Fruit fly (Drosophila melanogaster) whole organism, embryonic: ENCODE results near the gene TTLL6B.

Experiments
- Ada2b ChIP-seq: fragments of 200-800 bp; sonication (Bioruptor generic); IDR thresholded peaks from 2 replicates; pipeline ENCODE4 v1.3.6; 2022; ENCODE audit warnings: missing biosample characterization, missing genetic modification characterization
- CG10654 ChIP-seq: fragments of 200-800 bp; sonication (Bioruptor generic); optimal IDR thresholded peaks from 2 replicates; lab custom pipeline; 2016; ENCODE audit warnings: missing biosample characterization, missing genetic modification characterization
- CG11093 ChIP-seq: fragments of 200-800 bp; sonication (Bioruptor generic); IDR thresholded peaks from 3 replicates; pipeline ENCODE4 v1.3.6; 2022; ENCODE audit warnings: missing biosample characterization, missing genetic modification characterization
- CG12236 ChIP-seq: fragments of 200-800 bp; sonication (Bioruptor generic); optimal IDR thresholded peaks from 2 replicates; lab custom pipeline; 2016; ENCODE audit warnings: missing biosample characterization, missing genetic modification characterization
- CG12744 ChIP-seq: fragments of 200-800 bp; sonication (Bioruptor generic); optimal IDR thresholded peaks from 2 replicates; lab custom pipeline; 2016; ENCODE audit warnings: missing biosample characterization, missing genetic modification characterization
- CG14710 ChIP-seq: fragments of 200-800 bp; sonication (Bioruptor generic); optimal IDR thresholded peaks from 3 replicates; lab custom pipeline; 2019; ENCODE audit warnings: missing biosample characterization, mild to moderate bottlenecking, missing genetic modification characterization, moderate library complexity
- CG1529 ChIP-seq: fragments of 200-800 bp; sonication (Bioruptor generic); optimal IDR thresholded peaks from 3 replicates; lab custom pipeline; 2018; ENCODE audit warnings: missing biosample characterization, missing genetic modification characterization
- CG15479 ChIP-seq: fragments of 200-800 bp; sonication (Bioruptor generic); optimal IDR thresholded peaks from 3 replicates; lab custom pipeline; 2019; ENCODE audit warnings: missing biosample characterization, mild to moderate bottlenecking, missing genetic modification characterization, moderate library complexity
- CG15514 ChIP-seq: fragments of 200-800 bp; sonication (Bioruptor generic); optimal IDR thresholded peaks from 3 replicates; lab custom pipeline; 2017; ENCODE audit warnings: missing biosample characterization, missing genetic modification characterization, mild to moderate bottlenecking, moderate library complexity, missing genetic modification reagents
- CG16815 ChIP-seq: fragments of 200-800 bp; sonication (Bioruptor generic); optimal IDR thresholded peaks from 3 replicates; lab custom pipeline; 2017; ENCODE audit warnings: missing biosample characterization, mild to moderate bottlenecking, missing genetic modification characterization
- CG17361 ChIP-seq: fragments of 200-800 bp; sonication (Bioruptor generic); IDR thresholded peaks from 3 replicates; pipeline ENCODE4 v1.3.6; 2022; ENCODE audit warnings: missing biosample characterization, missing genetic modification characterization
- CG17912 ChIP-seq: fragments of 200-800 bp; sonication (Bioruptor generic); optimal IDR thresholded peaks from 2 replicates; lab custom pipeline; 2018; ENCODE audit warnings: missing biosample characterization, mild to moderate bottlenecking, missing genetic modification characterization
- CG3726 ChIP-seq: fragments of 200-800 bp; sonication (Bioruptor generic); IDR thresholded peaks from 3 replicates; pipeline ENCODE4, ENCODE4 v1.3.6; 2022; ENCODE audit warnings: missing biosample characterization, missing genetic modification characterization
- CG42726 ChIP-seq: fragments of 200-800 bp; sonication (Bioruptor generic); IDR thresholded peaks from 2 replicates; pipeline ENCODE4 v1.3.6; 2022; ENCODE audit warnings: missing biosample characterization, missing genetic modification characterization; ENCODE audit not compliant: partially characterized antibody
- CG4360 ChIP-seq: fragments of 200-800 bp; sonication (Bioruptor generic); IDR thresholded peaks from 2 replicates; pipeline ENCODE4 v1.3.6; 2022; ENCODE audit warnings: missing biosample characterization, missing genetic modification characterization
- CG43689 ChIP-seq: fragments of 200-800 bp; sonication (Bioruptor generic); IDR thresholded peaks from 2 replicates; pipeline ENCODE4 v1.3.6; 2022; ENCODE audit warnings: missing biosample characterization, missing genetic modification characterization
- CG8359 ChIP-seq: fragments of 200-800 bp; sonication (Bioruptor generic); optimal IDR thresholded peaks from 2 replicates; lab custom pipeline; 2017; ENCODE audit warnings: missing biosample characterization, mild to moderate bottlenecking, missing genetic modification characterization, borderline replicate concordance
- CoRest ChIP-seq: fragments of 200-800 bp; sonication (Bioruptor generic); optimal IDR thresholded peaks from 3 replicates; lab custom pipeline; 2018; ENCODE audit warnings: missing biosample characterization, mild to moderate bottlenecking, missing genetic modification characterization, moderate library complexity
- D19A ChIP-seq: fragments of 200-800 bp; optimal IDR thresholded peaks from 3 replicates; lab custom pipeline; 2019; ENCODE audit warnings: missing biosample characterization, mild to moderate bottlenecking, missing genetic modification characterization, moderate library complexity
- Drgx ChIP-seq: fragments of 200-800 bp; sonication (Bioruptor generic); IDR thresholded peaks from 2 replicates; pipeline ENCODE4 v1.3.6; 2022; ENCODE audit warnings: missing biosample characterization, missing genetic modification characterization
- E2f1 ChIP-seq: fragments of 200-800 bp; sonication (Bioruptor generic); IDR thresholded peaks from 2 replicates; pipeline ENCODE4 v1.3.6; 2022; ENCODE audit warnings: missing biosample characterization, missing genetic modification characterization
- Fer1 ChIP-seq: fragments of 200-800 bp; sonication (Bioruptor generic); optimal IDR thresholded peaks from 2 replicates; lab custom pipeline; 2017; ENCODE audit warnings: missing biosample characterization, mild to moderate bottlenecking, missing genetic modification characterization
- Fer3 ChIP-seq: fragments of 200-800 bp; sonication (Bioruptor generic); optimal IDR thresholded peaks from 2 replicates; lab custom pipeline; 2018; ENCODE audit warnings: missing biosample characterization, mild to moderate bottlenecking, missing genetic modification characterization, moderate library complexity
- H15 ChIP-seq: fragments of 200-800 bp; sonication (Bioruptor generic); IDR thresholded peaks from 3 replicates; pipeline ENCODE4 v1.3.6; 2022; ENCODE audit warnings: missing biosample characterization, missing genetic modification characterization
- HLH3B ChIP-seq: fragments of 200-800 bp; sonication (Bioruptor generic); IDR thresholded peaks from 2 replicates; pipeline ENCODE4 v1.3.6; 2022; ENCODE audit warnings: missing biosample characterization, missing genetic modification characterization
- MBD-R2 ChIP-seq: fragments of 200-800 bp; sonication (Bioruptor generic); IDR thresholded peaks from 2 replicates; pipeline ENCODE4 v1.3.6; 2022; ENCODE audit warnings: missing biosample characterization, missing genetic modification characterization
- Med ChIP-seq: fragments of 200-800 bp; sonication (Bioruptor generic); peaks from one replicate; lab custom pipeline; 2016; ENCODE audit warnings: missing biosample characterization, missing genetic modification characterization, mild to moderate bottlenecking, inconsistent platforms, moderate library complexity
- Mrtf ChIP-seq: fragments of 200-800 bp; sonication (Bioruptor generic); IDR thresholded peaks from 3 replicates; pipeline ENCODE4 v1.3.6; 2022; ENCODE audit warnings: missing biosample characterization, missing genetic modification characterization
- Tbp ChIP-seq: fragments of >200 bp; optimal IDR thresholded peaks from 2 replicates; lab custom pipeline; 2018; ENCODE audit warnings: missing biosample characterization, missing genetic modification characterization
- abd-A ChIP-seq: fragments of 200-800 bp; sonication (Bioruptor generic); optimal IDR thresholded peaks from 3 replicates; lab custom pipeline; 2019; ENCODE audit warnings: missing biosample characterization, mild to moderate bottlenecking, missing genetic modification characterization, moderate library complexity
- al ChIP-seq: fragments of 200-800 bp; sonication (Bioruptor generic); IDR thresholded peaks from 2 replicates; pipeline ENCODE4 v1.3.6; 2022; ENCODE audit warnings: missing biosample characterization, missing genetic modification characterization
- chinmo ChIP-seq: fragments of 200-800 bp; sonication (Bioruptor generic); IDR thresholded peaks from 4 replicates; pipeline ENCODE4 v1.3.6; 2022; ENCODE audit warnings: missing biosample characterization, missing genetic modification characterization; ENCODE audit not compliant: partially characterized antibody
- esg ChIP-seq: fragments of 200-800 bp; sonication (Bioruptor generic); conservative IDR thresholded peaks from 2 replicates; pipeline ENCODE4 v1.3.6; 2022; ENCODE audit warnings: missing biosample characterization, missing genetic modification characterization
- gro ChIP-seq: fragments of 200-800 bp; sonication (Bioruptor generic); optimal IDR thresholded peaks from 2 replicates; lab custom pipeline; 2016; ENCODE audit warnings: missing biosample characterization, missing genetic modification characterization
- inv ChIP-seq: fragments of 200-800 bp; sonication (Bioruptor generic); IDR thresholded peaks from 2 replicates; pipeline ENCODE4 v1.3.6; 2022; ENCODE audit warnings: missing biosample characterization, missing genetic modification characterization; ENCODE audit not compliant: partially characterized antibody
- jigr1 ChIP-seq: fragments of 200-800 bp; sonication (Bioruptor generic); IDR thresholded peaks from 3 replicates; pipeline ENCODE4 v1.3.6; 2022; ENCODE audit warnings: missing biosample characterization, missing genetic modification characterization
- jing ChIP-seq: fragments of 200-800 bp; sonication (Bioruptor generic); optimal IDR thresholded peaks from 2 replicates; lab custom pipeline; 2018; ENCODE audit warnings: missing biosample characterization, mild to moderate bottlenecking, missing genetic modification characterization
- prd ChIP-seq, 3 experiments: fragments of >200 bp in 2 of 3; fragments of 200-800 bp in 1 of 3; sonication (Bioruptor generic) in 1 of 3; optimal IDR thresholded peaks in 2 of 3; IDR thresholded peaks in 1 of 3; 2 replicates in 2 of 3; 3 replicates in 1 of 3; pipeline versions ENCODE4 v1.3.6 to Lab custom; 2017 to 2022; ENCODE audit warnings: missing biosample characterization in 1 of 3, missing genetic modification characterization in 1 of 3
- pros ChIP-seq: fragments of 200-800 bp; sonication (Bioruptor generic); optimal IDR thresholded peaks from 3 replicates; lab custom pipeline; 2019; ENCODE audit warnings: missing biosample characterization, mild to moderate bottlenecking, missing genetic modification characterization, moderate library complexity
- sens ChIP-seq: fragments of 200-800 bp; sonication (Bioruptor generic); peaks from one replicate; lab custom pipeline; 2016; ENCODE audit warnings: missing biosample characterization, missing genetic modification characterization
- tin ChIP-seq: fragments of 200-800 bp; sonication (Bioruptor generic); optimal IDR thresholded peaks from 3 replicates; lab custom pipeline; 2016; ENCODE audit warnings: missing biosample characterization, missing genetic modification characterization
- unc-4 ChIP-seq: fragments of 200-800 bp; sonication (Bioruptor generic); IDR thresholded peaks from 2 replicates; pipeline ENCODE4 v1.3.6; 2022; ENCODE audit warnings: missing biosample characterization, missing genetic modification characterization; ENCODE audit not compliant: partially characterized antibody
- vvl ChIP-seq: fragments of 200-800 bp; sonication (Bioruptor generic); IDR thresholded peaks from 2 replicates; pipeline ENCODE4 v1.3.6; 2022; ENCODE audit warnings: missing biosample characterization, missing genetic modification characterization

The TTLL6B gene

DNA sequence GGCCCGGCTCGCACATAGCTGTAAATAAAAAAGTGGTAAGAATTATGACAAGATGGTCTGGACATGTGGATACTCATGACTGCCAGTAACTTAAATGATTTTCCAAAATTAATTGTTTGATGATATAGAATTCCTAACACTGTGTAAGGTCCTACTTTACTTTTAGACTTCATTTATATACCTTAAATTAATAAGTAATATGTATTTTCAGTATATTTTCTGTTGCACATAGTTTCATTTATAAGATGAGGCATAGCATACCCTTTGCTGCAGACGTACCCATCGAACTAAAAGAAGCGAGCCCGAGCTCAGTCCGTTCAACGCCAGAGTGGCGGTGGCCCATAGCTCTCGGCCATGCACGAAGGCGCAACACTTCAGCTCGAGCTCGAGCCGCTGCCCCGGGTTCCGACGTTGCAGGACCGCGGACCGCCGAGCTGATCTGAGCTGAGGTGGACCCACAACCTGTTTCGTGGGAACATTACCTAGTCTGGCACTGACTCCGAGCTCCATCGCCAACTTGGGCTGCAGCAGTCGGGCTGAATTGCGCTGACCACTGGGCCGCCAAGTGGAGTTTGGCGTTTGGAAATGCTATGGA, 33.2 kb downstream of the TTLL6B start (continued):
- TF ChIP-seq jigr1 (GFP tag; lab: Robert Waterston, UW) = no peak

DNA sequence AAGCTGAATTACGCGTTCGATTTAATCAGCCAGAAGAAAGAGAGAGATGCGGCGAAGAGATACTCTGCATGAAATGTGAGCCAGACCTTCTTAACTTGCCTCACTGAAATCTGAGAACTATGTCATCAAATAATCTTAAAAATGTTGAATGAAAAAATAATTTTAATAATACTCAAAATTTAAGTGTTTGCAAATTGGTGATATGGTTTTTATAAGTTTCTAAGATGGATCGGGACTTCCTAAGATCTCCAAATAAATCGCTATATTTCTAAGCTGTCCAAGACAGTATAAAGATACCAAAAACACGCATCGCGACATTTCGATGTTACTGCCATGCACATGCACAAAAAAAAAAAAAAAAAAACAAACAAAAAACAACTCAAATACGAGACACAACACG, 35.9 kb downstream of the TTLL6B start:
- no peak for TF ChIP-seq CG15514 (GFP tag; lab: Kevin White, UChicago)
- no peak for TF ChIP-seq CG11093 (GFP tag; lab: Robert Waterston, UW)
- TF ChIP-seq D19A (tag; lab: Kevin White, UChicago) = peak; percentile 3

DNA sequence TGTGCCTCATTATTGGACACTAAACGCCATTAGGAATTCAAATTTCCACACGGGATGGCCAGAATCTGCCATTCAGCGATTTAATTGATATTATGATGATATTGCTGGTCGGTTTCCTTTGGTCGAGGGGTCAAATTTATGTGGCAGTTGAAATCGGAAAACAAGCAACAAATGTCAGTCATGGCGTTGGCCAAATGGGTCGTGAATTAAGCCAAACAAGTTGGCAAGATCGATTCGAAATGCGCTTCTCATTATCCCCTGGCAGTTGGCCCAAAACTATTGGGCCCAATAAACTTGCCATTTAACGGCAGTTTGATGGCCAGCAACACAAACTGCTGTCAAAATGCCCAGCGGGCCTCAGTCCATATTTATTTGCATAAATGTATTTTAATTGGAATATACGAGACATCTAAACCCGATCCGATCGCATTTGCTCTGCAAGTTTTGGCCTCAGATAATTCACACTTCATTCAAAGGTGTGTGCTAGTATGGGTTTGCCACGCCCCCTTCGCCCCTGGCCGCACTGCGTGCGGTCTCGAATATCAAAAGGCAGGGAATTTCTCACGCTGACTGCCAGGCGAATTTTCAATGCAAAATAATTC, 37.7 kb downstream of the TTLL6B start:
- TF ChIP-seq tin (GFP tag; lab: Kevin White, UChicago) (no peak), CG17361 (GFP tag; lab: Robert Waterston, UW) (no peak), MBD-R2 (GFP tag; lab: Robert Waterston, UW) (no peak), CoRest (no peak), chinmo (0 out of 4 replicates have a peak, but pooled peaks have one; percentile 62), vvl (GFP tag; lab: Robert Waterston, UW) (peak; percentile 63), CG12744 (no peak), CG3726 (0 out of 3 replicates have a peak, but pooled peaks have one; percentile 23), inv (GFP tag; lab: Robert Waterston, UW) (no peak), gro (GFP tag; lab: Kevin White, UChicago) (peak; percentile 28), abd-A (peak; percentile 96), Mrtf (GFP tag; lab: Robert Waterston, UW) (no peak)
- TF ChIP-seq, all 482 proteins: peak for 5

- TF ChIP-seq CG16815 (GFP tag; lab: Kevin White, UChicago) = no peak
- TF ChIP-seq al (GFP tag; lab: Robert Waterston, UW) = no peak
- TF ChIP-seq CG15479 (GFP tag; lab: Kevin White, UChicago) = no peak
- TF ChIP-seq Tbp = no peak
- TF ChIP-seq CG14710 (tag; lab: Kevin White, UChicago) = no peak
- TF ChIP-seq pros (GFP tag; lab: Kevin White, UChicago) = no peak
- TF ChIP-seq CG1529 = no peak
- 0 out of 2 replicates have a peak, but pooled peaks have one; percentile 27 for TF ChIP-seq HLH3B
- TF ChIP-seq Ada2b = no peak
- TF ChIP-seq H15 (GFP tag; lab: Robert Waterston, UW) = no peak
- TF ChIP-seq Drgx = peak; percentile 12; the same call in 1 of the 2 replicates
- TF ChIP-seq jing = no peak
- no peak for TF ChIP-seq prd (optimal IDR thresholded peaks at IDR 0.05; lab: Kevin White, UChicago)
- peak; percentile 20; the same call in 1 of the 3 replicates for TF ChIP-seq prd (GFP tag; IDR thresholded peaks at IDR 0.05; lab: Robert Waterston, UW)
- TF ChIP-seq CG15514 (GFP tag; lab: Kevin White, UChicago) = no peak
- TF ChIP-seq Med (GFP tag; lab: Kevin White, UChicago) = peak; percentile 25
- TF ChIP-seq CG42726 (GFP tag; lab: Robert Waterston, UW) = no peak
- TF ChIP-seq CG10654 (GFP tag; lab: Kevin White, UChicago) = no peak
- no peak for TF ChIP-seq Fer3 (tag; lab: Kevin White, UChicago)
- TF ChIP-seq Fer1 (GFP tag; lab: Kevin White, UChicago) = no peak
- no peak for TF ChIP-seq unc-4
- no peak for TF ChIP-seq CG12236 (GFP tag; lab: Kevin White, UChicago)
- TF ChIP-seq esg (GFP tag; lab: Robert Waterston, UW) = 0 out of 2 replicates have a peak, but pooled peaks have one; percentile 14
- TF ChIP-seq sens (GFP tag; lab: Kevin White, UChicago) = peak; percentile 27
- TF ChIP-seq CG43689 (GFP tag; lab: Robert Waterston, UW) = no peak
- TF ChIP-seq CG8359 (GFP tag; lab: Kevin White, UChicago) = no peak
- TF ChIP-seq CG4360 (GFP tag; lab: Robert Waterston, UW) = no peak
- TF ChIP-seq CG17912 (GFP tag; lab: Kevin White, UChicago) = no peak
- TF ChIP-seq E2f1 (GFP tag; lab: Robert Waterston, UW) = no peak
These were observed 41.1 kb downstream of the TTLL6B start for dm6 chr3R:27209561-27210275.
